Fruit fly (Drosophila melanogaster) whole organism, embryonic: ENCODE measurements around the gene CG5346.

Experiments
- CG10462 ChIP-seq: fragments of 200-800 bp; sonication (Bioruptor generic); optimal IDR thresholded peaks from 2 replicates; lab custom pipeline; 2016; ENCODE audit warnings: missing biosample characterization, missing genetic modification characterization
- CG11504 ChIP-seq: fragments of 200-800 bp; sonication (Bioruptor generic); optimal IDR thresholded peaks from 3 replicates; lab custom pipeline; 2019; ENCODE audit warnings: missing biosample characterization, mild to moderate bottlenecking, missing genetic modification characterization, moderate library complexity
- CG11560 ChIP-seq: fragments of 200-800 bp; sonication (Bioruptor generic); IDR thresholded peaks from 3 replicates; pipeline ENCODE4 v1.3.6; 2022; ENCODE audit warnings: missing biosample characterization, missing genetic modification characterization
- CG14667 ChIP-seq: fragments of 200-800 bp; sonication (Bioruptor generic); IDR thresholded peaks from 2 replicates; pipeline ENCODE4 v1.3.6; 2022; ENCODE audit warnings: missing biosample characterization, missing genetic modification characterization
- CG15011 ChIP-seq: fragments of 200-800 bp; sonication (Bioruptor generic); optimal IDR thresholded peaks from 3 replicates; lab custom pipeline; 2018; ENCODE audit warnings: missing biosample characterization, mild to moderate bottlenecking, missing genetic modification characterization
- CG1529 ChIP-seq: fragments of 200-800 bp; sonication (Bioruptor generic); optimal IDR thresholded peaks from 3 replicates; lab custom pipeline; 2018; ENCODE audit warnings: missing biosample characterization, missing genetic modification characterization
- CG15514 ChIP-seq: fragments of 200-800 bp; sonication (Bioruptor generic); optimal IDR thresholded peaks from 3 replicates; lab custom pipeline; 2017; ENCODE audit warnings: missing biosample characterization, missing genetic modification characterization, mild to moderate bottlenecking, moderate library complexity, missing genetic modification reagents
- CG1647 ChIP-seq: fragments of 200-800 bp; sonication (Bioruptor generic); optimal IDR thresholded peaks from 3 replicates; lab custom pipeline; 2016; ENCODE audit warnings: missing biosample characterization, missing genetic modification characterization
- CG1792 ChIP-seq: fragments of 200-800 bp; sonication (Bioruptor generic); optimal IDR thresholded peaks from 2 replicates; lab custom pipeline; 2016; ENCODE audit warnings: missing biosample characterization, missing genetic modification characterization
- CG32767 ChIP-seq: fragments of 200-800 bp; sonication (Bioruptor generic); IDR thresholded peaks from 2 replicates; pipeline ENCODE4 v1.3.6; 2022; ENCODE audit warnings: missing biosample characterization, missing genetic modification characterization
- Dbx ChIP-seq: fragments of 200-800 bp; sonication (Bioruptor generic); IDR thresholded peaks from 3 replicates; pipeline ENCODE4 v1.3.6; 2022; ENCODE audit warnings: missing biosample characterization, missing genetic modification characterization
- Elba2 ChIP-seq: fragments of 200-800 bp; sonication (Bioruptor generic); optimal IDR thresholded peaks from 3 replicates; lab custom pipeline; 2016; ENCODE audit warnings: missing biosample characterization, missing genetic modification characterization
- HLH3B ChIP-seq: fragments of 200-800 bp; sonication (Bioruptor generic); IDR thresholded peaks from 2 replicates; pipeline ENCODE4 v1.3.6; 2022; ENCODE audit warnings: missing biosample characterization, missing genetic modification characterization
- HmgD ChIP-seq: fragments of 200-800 bp; sonication (Bioruptor generic); optimal IDR thresholded peaks from 3 replicates; lab custom pipeline; 2016; ENCODE audit warnings: missing biosample characterization, missing genetic modification characterization
- Hr3 ChIP-seq: fragments of 200-800 bp; sonication (Bioruptor generic); optimal IDR thresholded peaks from 3 replicates; lab custom pipeline; 2016; ENCODE audit warnings: missing biosample characterization, missing genetic modification characterization
- Hsf ChIP-seq: fragments of 200-800 bp; sonication (Bioruptor generic); optimal IDR thresholded peaks from 3 replicates; lab custom pipeline; 2016; ENCODE audit warnings: missing biosample characterization, missing genetic modification characterization
- MTF-1 ChIP-seq: fragments of 200-800 bp; sonication (Bioruptor generic); optimal IDR thresholded peaks from 2 replicates; lab custom pipeline; 2018; ENCODE audit warnings: missing biosample characterization, mild to moderate bottlenecking, missing genetic modification characterization, borderline replicate concordance
- Mrtf ChIP-seq: fragments of 200-800 bp; sonication (Bioruptor generic); IDR thresholded peaks from 3 replicates; pipeline ENCODE4 v1.3.6; 2022; ENCODE audit warnings: missing biosample characterization, missing genetic modification characterization
- Myb ChIP-seq: fragments of 200-800 bp; sonication (Bioruptor generic); optimal IDR thresholded peaks from 2 replicates; lab custom pipeline; 2016; ENCODE audit warnings: missing biosample characterization, missing genetic modification characterization
- Nf-YB ChIP-seq: fragments of 200-800 bp; sonication (Bioruptor generic); optimal IDR thresholded peaks from 3 replicates; lab custom pipeline; 2019; ENCODE audit warnings: missing biosample characterization, mild to moderate bottlenecking, missing genetic modification characterization, moderate library complexity
- Oaz ChIP-seq: fragments of 200-800 bp; sonication (Bioruptor generic); IDR thresholded peaks from 2 replicates; pipeline ENCODE4 v1.3.6; 2022; ENCODE audit warnings: missing biosample characterization, missing genetic modification characterization
- Scr ChIP-seq: fragments of 200-800 bp; sonication (Bioruptor generic); IDR thresholded peaks from 2 replicates; pipeline ENCODE4 v1.3.6; 2022; ENCODE audit warnings: missing biosample characterization, missing genetic modification characterization; ENCODE audit not compliant: partially characterized antibody
- Six4 ChIP-seq: fragments of 200-800 bp; sonication (Bioruptor generic); optimal IDR thresholded peaks from 2 replicates; lab custom pipeline; 2016; ENCODE audit warnings: missing biosample characterization, missing genetic modification characterization
- Sox102F ChIP-seq: fragments of 200-800 bp; sonication (Bioruptor generic); optimal IDR thresholded peaks from 2 replicates; lab custom pipeline; 2018; ENCODE audit warnings: missing biosample characterization, mild to moderate bottlenecking, missing genetic modification characterization, moderate library complexity
- Sry-β ChIP-seq: fragments of 200-800 bp; sonication (Bioruptor generic); optimal IDR thresholded peaks from 2 replicates; lab custom pipeline; 2018; ENCODE audit warnings: missing biosample characterization, mild to moderate bottlenecking, missing genetic modification characterization, moderate library complexity
- Tbp ChIP-seq: fragments of >200 bp; optimal IDR thresholded peaks from 2 replicates; lab custom pipeline; 2018; ENCODE audit warnings: missing biosample characterization, missing genetic modification characterization
- Usf ChIP-seq: fragments of 200-800 bp; sonication (Bioruptor generic); optimal IDR thresholded peaks from 2 replicates; lab custom pipeline; 2017; ENCODE audit warnings: missing genotype, missing biosample characterization, missing genetic modification characterization
- Xbp1 ChIP-seq: fragments of 200-800 bp; sonication (Bioruptor generic); optimal IDR thresholded peaks from 3 replicates; lab custom pipeline; 2016; ENCODE audit warnings: missing biosample characterization, mild to moderate bottlenecking, missing genetic modification characterization
- Xrp1 ChIP-seq: fragments of 200-800 bp; sonication (Bioruptor generic); IDR thresholded peaks from 2 replicates; pipeline ENCODE4 v1.3.6; 2022; ENCODE audit warnings: missing biosample characterization, missing genetic modification characterization
- ab ChIP-seq: fragments of 200-800 bp; sonication (Bioruptor generic); optimal IDR thresholded peaks from 2 replicates; lab custom pipeline; 2016; ENCODE audit warnings: missing biosample characterization, missing genetic modification characterization
- bab2 ChIP-seq: fragments of 200-800 bp; sonication (Bioruptor generic); optimal IDR thresholded peaks from 2 replicates; lab custom pipeline; 2016; ENCODE audit warnings: missing biosample characterization, missing genetic modification characterization
- bbx ChIP-seq: fragments of 200-800 bp; sonication (Bioruptor generic); IDR thresholded peaks from 2 replicates; pipeline ENCODE4 v1.3.6; 2022; ENCODE audit warnings: missing biosample characterization, missing genetic modification characterization; ENCODE audit not compliant: partially characterized antibody
- cato ChIP-seq: fragments of 200-800 bp; sonication (Bioruptor generic); optimal IDR thresholded peaks from 2 replicates; lab custom pipeline; 2016; ENCODE audit warnings: missing biosample characterization, missing genetic modification characterization, borderline replicate concordance
- cg ChIP-seq: fragments of 200-800 bp; sonication (Bioruptor generic); optimal IDR thresholded peaks from 3 replicates; lab custom pipeline; 2019; ENCODE audit warnings: missing biosample characterization, mild to moderate bottlenecking, missing genetic modification characterization, moderate library complexity
- dimm ChIP-seq: fragments of 200-800 bp; sonication (Bioruptor generic); IDR thresholded peaks from 2 replicates; pipeline ENCODE4 v1.3.6; 2022; ENCODE audit warnings: missing biosample characterization, missing genetic modification characterization
- disco-r ChIP-seq: fragments of 200-800 bp; sonication (Bioruptor generic); optimal IDR thresholded peaks from 2 replicates; lab custom pipeline; 2016; ENCODE audit warnings: missing biosample characterization, missing genetic modification characterization
- ems ChIP-seq: fragments of 200-800 bp; sonication (Bioruptor generic); optimal IDR thresholded peaks from 3 replicates; lab custom pipeline; 2016; ENCODE audit warnings: missing biosample characterization, missing genetic modification characterization
- ewg ChIP-seq: fragments of 200-800 bp; sonication (Bioruptor generic); optimal IDR thresholded peaks from 3 replicates; lab custom pipeline; 2017; ENCODE audit warnings: mild to moderate bottlenecking, missing biosample characterization, missing genetic modification reagents, missing genetic modification characterization
- fd3F ChIP-seq: fragments of 200-800 bp; sonication (Bioruptor generic); optimal IDR thresholded peaks from 2 replicates; lab custom pipeline; 2018; ENCODE audit warnings: missing biosample characterization, mild to moderate bottlenecking, missing genetic modification characterization, moderate library complexity
- grau ChIP-seq: fragments of 200-800 bp; optimal IDR thresholded peaks from 3 replicates; lab custom pipeline; 2019; ENCODE audit warnings: missing biosample characterization, mild to moderate bottlenecking, missing genetic modification characterization, moderate library complexity
- hkb ChIP-seq, 2 experiments: fragments of 200-800 bp in 1 of 2; fragments of >200 bp in 1 of 2; sonication (Bioruptor generic) in 1 of 2; IDR thresholded peaks in 1 of 2; optimal IDR thresholded peaks in 1 of 2; 2 replicates each; pipeline versions ENCODE4 v1.3.6 to Lab custom; 2017 to 2022; ENCODE audit warnings: missing biosample characterization in 1 of 2, missing genetic modification characterization in 1 of 2
- luna ChIP-seq: fragments of 200-800 bp; sonication (Bioruptor generic); optimal IDR thresholded peaks from 2 replicates; lab custom pipeline; 2016; ENCODE audit warnings: missing biosample characterization, missing genetic modification characterization
- nau ChIP-seq: fragments of 200-800 bp; sonication (Bioruptor generic); optimal IDR thresholded peaks from 3 replicates; lab custom pipeline; 2017; ENCODE audit warnings: missing biosample characterization, mild to moderate bottlenecking, missing genetic modification characterization, missing genetic modification reagents
- phol ChIP-seq: fragments of 200-800 bp; sonication (Bioruptor generic); optimal IDR thresholded peaks from 3 replicates; lab custom pipeline; 2018; ENCODE audit warnings: missing biosample characterization, mild to moderate bottlenecking, missing genetic modification characterization, moderate library complexity
- pita ChIP-seq: fragments of 200-800 bp; sonication (Bioruptor generic); optimal IDR thresholded peaks from 2 replicates; lab custom pipeline; 2017; ENCODE audit warnings: missing biosample characterization, mild to moderate bottlenecking, missing genetic modification characterization
- pnt ChIP-seq: fragments of 200-800 bp; sonication (Bioruptor generic); optimal IDR thresholded peaks from 3 replicates; lab custom pipeline; 2016; ENCODE audit warnings: missing biosample characterization, missing genetic modification characterization
- repo ChIP-seq: fragments of 200-800 bp; sonication (Bioruptor generic); optimal IDR thresholded peaks from 2 replicates; lab custom pipeline; 2016; ENCODE audit warnings: missing biosample characterization, missing genetic modification characterization
- sd ChIP-seq: fragments of 200-800 bp; sonication (Bioruptor generic); optimal IDR thresholded peaks from 3 replicates; lab custom pipeline; 2018; ENCODE audit warnings: missing biosample characterization, mild to moderate bottlenecking, missing genetic modification characterization, moderate library complexity
- sens ChIP-seq: fragments of 200-800 bp; sonication (Bioruptor generic); peaks from one replicate; lab custom pipeline; 2016; ENCODE audit warnings: missing biosample characterization, missing genetic modification characterization
- wdn ChIP-seq: fragments of 200-800 bp; sonication (Bioruptor generic); IDR thresholded peaks from 2 replicates; pipeline ENCODE4 v1.3.6; 2022; ENCODE audit warnings: missing biosample characterization, missing genetic modification characterization
- wor ChIP-seq: fragments of 200-800 bp; sonication (Bioruptor generic); IDR thresholded peaks from 2 replicates; pipeline ENCODE4 v1.3.6; 2022; ENCODE audit warnings: missing biosample characterization, missing genetic modification characterization

Gene CG5346

DNA sequence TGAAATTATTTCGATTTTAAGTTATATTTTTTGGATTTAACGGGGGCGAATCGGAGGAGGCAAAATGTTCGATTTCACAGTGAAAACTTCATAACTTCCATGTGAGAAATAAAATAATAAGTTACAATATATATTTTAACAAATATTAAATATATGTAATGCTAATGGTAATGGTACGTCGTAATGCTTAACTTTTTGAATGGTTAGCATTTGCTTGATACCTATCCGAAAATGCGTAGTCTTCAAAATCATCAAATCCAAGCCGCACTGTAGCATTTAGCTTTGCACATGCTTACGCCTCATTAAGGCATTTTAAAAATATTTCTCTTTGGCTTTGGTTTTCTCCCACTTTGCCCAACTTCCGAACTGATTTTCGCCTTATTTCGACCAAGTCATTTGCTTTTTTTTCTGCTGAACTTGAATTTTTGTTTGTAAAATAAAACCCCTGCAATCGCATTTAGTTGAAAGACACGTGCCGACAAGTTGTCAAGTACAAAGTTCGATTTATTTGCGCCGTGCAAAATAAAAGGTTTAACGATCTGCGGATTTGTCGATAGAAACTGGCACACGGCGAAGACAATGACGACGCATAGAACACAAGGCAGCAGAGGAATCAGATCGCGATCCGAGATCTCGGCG, 14.4 kb upstream of the CG5346 start (continued):
- TF ChIP-seq disco-r (GFP tag; lab: Kevin White, UChicago) (no peak), bab2 (GFP tag; lab: Kevin White, UChicago) (no peak), Tbp (no peak), HLH3B (no peak), HmgD (no peak), sd (tag; lab: Kevin White, UChicago) (no peak), Hsf (GFP tag; lab: Kevin White, UChicago) (no peak), nau (GFP tag; lab: Kevin White, UChicago) (no peak), CG15011 (no peak), Six4 (GFP tag; lab: Kevin White, UChicago) (no peak), cato (GFP tag; lab: Kevin White, UChicago) (no peak), pnt (GFP tag; lab: Kevin White, UChicago) (no peak), Hr3 (GFP tag; lab: Kevin White, UChicago) (no peak), Xbp1 (GFP tag; lab: Kevin White, UChicago) (no peak), bbx (GFP tag; lab: Robert Waterston, UW) (no peak), Mrtf (GFP tag; lab: Robert Waterston, UW) (no peak), fd3F (GFP tag; lab: Kevin White, UChicago) (no peak), Xrp1 (GFP tag; lab: Robert Waterston, UW) (peak; percentile 45; the same call in 1 of the 2 replicates), CG15514 (GFP tag; lab: Kevin White, UChicago) (no peak), wdn (GFP tag; lab: Robert Waterston, UW) (no peak), pita (GFP tag; lab: Kevin White, UChicago) (no peak), Myb (GFP tag; lab: Kevin White, UChicago) (no peak), Oaz (GFP tag; lab: Robert Waterston, UW) (no peak), Nf-YB (GFP tag; lab: Kevin White, UChicago) (no peak), dimm (GFP tag; lab: Robert Waterston, UW) (no peak), Sox102F (GFP tag; lab: Kevin White, UChicago) (peak; percentile 63), CG1647 (GFP tag; lab: Kevin White, UChicago) (no peak), Usf (GFP tag; lab: Kevin White, UChicago) (no peak), CG14667 (GFP tag; lab: Robert Waterston, UW) (no peak), ab (no peak), CG11560 (tag; lab: Robert Waterston, UW) (no peak), repo (GFP tag; lab: Kevin White, UChicago) (no peak), CG1529 (GFP tag; lab: Kevin White, UChicago) (no peak), sens (GFP tag; lab: Kevin White, UChicago) (peak; percentile 70), CG32767 (no peak), CG11504 (tag; lab: Kevin White, UChicago) (peak; percentile 53), Scr (GFP tag; lab: Robert Waterston, UW) (no peak), Sry-β (no peak), phol (tag; lab: Kevin White, UChicago) (no peak), ems (GFP tag; lab: Kevin White, UChicago) (no peak), grau (peak; percentile 72), Elba2 (GFP tag; lab: Kevin White, UChicago) (no peak), hkb (optimal IDR thresholded peaks at IDR 0.05; lab: Kevin White, UChicago) (no peak), hkb (GFP tag; IDR thresholded peaks at IDR 0.05; lab: Robert Waterston, UW) (peak; percentile 20; the same call in 1 of the 2 replicates), Dbx (no peak), wor (GFP tag; lab: Robert Waterston, UW) (no peak), CG1792 (no peak), CG10462 (GFP tag; lab: Kevin White, UChicago) (no peak), MTF-1 (GFP tag; lab: Kevin White, UChicago) (no peak), cg (no peak), luna (GFP tag; lab: Kevin White, UChicago) (no peak), ewg (GFP tag; lab: Kevin White, UChicago) (no peak)
